Worm (Caenorhabditis elegans) whole organism, L4 larva: Measurements from ENCODE around the gene wdr-60.
A peak's percentile ranks its signal among the peaks of the same experiment; 100 is the strongest.

Experiments used
- F37D6.2 ChIP-seq: sonication (generic microtip); optimal IDR thresholded peaks from 2 replicates; lab custom pipeline; 2016; ENCODE audit warnings: mild to moderate bottlenecking, missing genetic modification characterization, missing compliant biosample characterization
- F49E8.2 ChIP-seq: sonication (generic microtip); optimal IDR thresholded peaks from 2 replicates; lab custom pipeline; 2016; ENCODE audit warnings: missing compliant biosample characterization, mild to moderate bottlenecking, missing genetic modification characterization, borderline replicate concordance
- aha-1 ChIP-seq: fragments of 150-350 bp; peaks from one replicate; lab custom pipeline; 2014; ENCODE audit warnings: missing biosample characterization, missing genetic modification characterization
- aly-2 ChIP-seq: sonication (generic microtip); optimal IDR thresholded peaks from 2 replicates; lab custom pipeline; 2018; ENCODE audit warnings: missing biosample characterization, missing genetic modification characterization
- arid-1 ChIP-seq: fragments of 200-800 bp; sonication (Bioruptor generic); conservative IDR thresholded peaks from 2 replicates; pipeline ENCODE4 v1.3.6; 2022; ENCODE audit warnings: missing genetic modification reagents, missing genetic modification characterization, missing compliant biosample characterization
- ceh-20 ChIP-seq: fragments of 200-800 bp; sonication (Bioruptor generic); IDR thresholded peaks from 2 replicates; pipeline ENCODE4 v1.3.6; 2022; ENCODE audit warnings: missing genetic modification reagents, missing genetic modification characterization, missing compliant biosample characterization
- ceh-82 ChIP-seq: sonication (generic microtip); optimal IDR thresholded peaks from 2 replicates; lab custom pipeline; 2017; ENCODE audit warnings: missing biosample characterization, missing genetic modification characterization
- ctbp-1 ChIP-seq: fragments of 200-800 bp; sonication (Bioruptor generic); IDR thresholded peaks from 2 replicates; pipeline ENCODE4 v1.3.6; 2022; ENCODE audit warnings: missing genetic modification reagents, missing genetic modification characterization, missing compliant biosample characterization
- daf-16 ChIP-seq, 3 experiments: sonication (generic microtip); optimal IDR thresholded peaks; 2 replicates each; lab custom pipeline; 2016 to 2017; ENCODE audit warnings: missing genetic modification characterization in 3 of 3, missing genetic modification reagents in 3 of 3, mild to moderate bottlenecking in 2 of 3, missing compliant biosample characterization in 2 of 3, missing biosample characterization in 1 of 3, moderate library complexity in 1 of 3
- daf-19 ChIP-seq: fragments of 200-800 bp; sonication (Bioruptor generic); conservative IDR thresholded peaks from 2 replicates; pipeline ENCODE4 v1.3.6; 2022; ENCODE audit warnings: missing genetic modification characterization, missing compliant biosample characterization
- dve-1 ChIP-seq: sonication (generic microtip); optimal IDR thresholded peaks from 2 replicates; lab custom pipeline; 2017; ENCODE audit warnings: antibody characterized with exemption, mild to moderate bottlenecking, missing genetic modification characterization, missing compliant biosample characterization; ENCODE audit not compliant: insufficient read depth
- egl-43 ChIP-seq: fragments of 200-800 bp; sonication (Bioruptor generic); IDR thresholded peaks from 2 replicates; pipeline ENCODE4 v1.3.6; 2022; ENCODE audit warnings: missing genetic modification reagents, missing genetic modification characterization, missing compliant biosample characterization
- fkh-10 ChIP-seq: fragments of 150-350 bp; optimal IDR thresholded peaks from 2 replicates; lab custom pipeline; 2014; ENCODE audit warnings: missing biosample characterization, missing genetic modification reagents, missing genetic modification characterization
- gei-8 ChIP-seq: fragments of 200-800 bp; sonication (Bioruptor generic); optimal IDR thresholded peaks from 2 replicates; lab custom pipeline; 2018; ENCODE audit warnings: mild to moderate bottlenecking, missing genetic modification characterization, missing compliant biosample characterization
- hif-1 ChIP-seq, 2 experiments: sonication (generic microtip); optimal IDR thresholded peaks; 2 replicates each; lab custom pipeline; 2016 to 2017; ENCODE audit warnings: missing compliant biosample characterization in 2 of 2, missing genetic modification characterization in 2 of 2, missing genetic modification reagents in 2 of 2, missing genotype in 2 of 2, mild to moderate bottlenecking in 1 of 2
- hlh-11 ChIP-seq: fragments of 200-800 bp; sonication (Bioruptor generic); optimal IDR thresholded peaks from 2 replicates; lab custom pipeline; 2018; ENCODE audit warnings: mild to moderate bottlenecking, missing genetic modification characterization, missing compliant biosample characterization
- hlh-30 ChIP-seq: sonication (generic microtip); optimal IDR thresholded peaks from 2 replicates; lab custom pipeline; 2017; ENCODE audit warnings: antibody characterized with exemption, mild to moderate bottlenecking, missing genetic modification characterization, missing compliant biosample characterization; ENCODE audit not compliant: insufficient read depth
- hmg-1.1 ChIP-seq: fragments of 200-800 bp; sonication (Bioruptor generic); IDR thresholded peaks from 2 replicates; pipeline ENCODE4 v1.3.6; 2022; ENCODE audit warnings: missing genetic modification reagents, missing genetic modification characterization, missing compliant biosample characterization
- lin-1 ChIP-seq: fragments of 200-800 bp; sonication (Bioruptor generic); IDR thresholded peaks from 2 replicates; pipeline ENCODE4 v1.3.6; 2022; ENCODE audit warnings: missing genetic modification reagents, missing genetic modification characterization, missing compliant biosample characterization
- lin-13 ChIP-seq: fragments of 150-350 bp; optimal IDR thresholded peaks from 2 replicates; lab custom pipeline; 2014; ENCODE audit warnings: missing biosample characterization, missing genetic modification reagents, missing genetic modification characterization
- lin-29 ChIP-seq: fragments of 200-800 bp; sonication (Bioruptor generic); IDR thresholded peaks from 2 replicates; pipeline ENCODE4 v1.3.6; 2022; ENCODE audit warnings: missing genetic modification reagents, missing genetic modification characterization, missing compliant biosample characterization
- lin-38 ChIP-seq: fragments of 200-800 bp; sonication (Bioruptor generic); IDR thresholded peaks from 2 replicates; pipeline ENCODE4 v1.3.6; 2022; ENCODE audit warnings: missing genetic modification reagents, missing genetic modification characterization, missing compliant biosample characterization
- lsy-2 ChIP-seq, 2 experiments: fragments of 150-350 bp in 1 of 2; sonication (generic microtip) in 1 of 2; optimal IDR thresholded peaks; 2 replicates each; lab custom pipeline; 2014 to 2017; ENCODE audit warnings: missing biosample characterization in 2 of 2, missing genetic modification characterization in 2 of 2
- madf-9 ChIP-seq: fragments of 200-800 bp; sonication (Bioruptor generic); conservative IDR thresholded peaks from 2 replicates; pipeline ENCODE4 v1.3.6; 2022; ENCODE audit warnings: missing genetic modification reagents, missing genetic modification characterization, missing compliant biosample characterization
- mdl-1 ChIP-seq, 2 experiments: fragments of 150-350 bp in 1 of 2; sonication (generic microtip) in 1 of 2; optimal IDR thresholded peaks; 2 replicates each; lab custom pipeline; 2014 to 2017; ENCODE audit warnings: missing biosample characterization in 2 of 2, missing genetic modification characterization in 2 of 2
- mdt-29 ChIP-seq: fragments of 200-800 bp; sonication (Bioruptor generic); IDR thresholded peaks from 2 replicates; pipeline ENCODE4 v1.3.6; 2022; ENCODE audit warnings: missing genetic modification reagents, missing genetic modification characterization, missing compliant biosample characterization
- mep-1 ChIP-seq: fragments of 150-350 bp; sonication (generic microtip); optimal IDR thresholded peaks from 3 replicates; lab custom pipeline; 2014; ENCODE audit warnings: missing biosample characterization, missing genetic modification characterization
- mes-2 ChIP-seq: sonication (generic microtip); optimal IDR thresholded peaks from 2 replicates; lab custom pipeline; 2016; ENCODE audit warnings: missing genotype, mild to moderate bottlenecking, missing genetic modification characterization, missing compliant biosample characterization; ENCODE audit not compliant: poor library complexity, severe bottlenecking
- mxl-3 ChIP-seq: fragments of 200-800 bp; sonication (Bioruptor generic); optimal IDR thresholded peaks from 2 replicates; lab custom pipeline; 2018; ENCODE audit warnings: mild to moderate bottlenecking, missing genetic modification characterization, missing compliant biosample characterization
- nhr-25 ChIP-seq: sonication (generic microtip); optimal IDR thresholded peaks from 2 replicates; lab custom pipeline; 2017; ENCODE audit warnings: missing genetic modification characterization, mild to moderate bottlenecking, missing compliant biosample characterization, antibody characterized with exemption, moderate library complexity, borderline replicate concordance; ENCODE audit not compliant: insufficient read depth
- nhr-41 ChIP-seq: fragments of 200-800 bp; sonication (Bioruptor generic); IDR thresholded peaks from 2 replicates; pipeline ENCODE4 v1.3.6; 2022; ENCODE audit warnings: missing genetic modification reagents, missing genetic modification characterization, missing compliant biosample characterization
- nhr-77 ChIP-seq: fragments of 150-350 bp; optimal IDR thresholded peaks from 2 replicates; lab custom pipeline; 2014; ENCODE audit warnings: missing biosample characterization, missing genetic modification characterization
- pqm-1 ChIP-seq: sonication (generic microtip); optimal IDR thresholded peaks from 2 replicates; lab custom pipeline; 2017; ENCODE audit warnings: missing biosample characterization, missing genetic modification characterization
- rbr-2 ChIP-seq: sonication (generic microtip); optimal IDR thresholded peaks from 2 replicates; lab custom pipeline; 2016; ENCODE audit warnings: missing genotype, missing genetic modification characterization, missing compliant biosample characterization
- saeg-2 ChIP-seq: fragments of 200-800 bp; sonication (Bioruptor generic); IDR thresholded peaks from 2 replicates; pipeline ENCODE4 v1.3.6; 2022; ENCODE audit warnings: missing genetic modification reagents, missing genetic modification characterization, missing compliant biosample characterization
- set-16 ChIP-seq: fragments of 200-800 bp; sonication (Bioruptor generic); IDR thresholded peaks from 2 replicates; pipeline ENCODE4 v1.3.6; 2022; ENCODE audit warnings: missing genetic modification reagents, missing genetic modification characterization, missing compliant biosample characterization
- snpc-1.2 ChIP-seq: fragments of 200-800 bp; sonication (Bioruptor generic); IDR thresholded peaks from 2 replicates; pipeline ENCODE4 v1.3.6; 2022; ENCODE audit warnings: missing genetic modification reagents, missing genetic modification characterization, missing compliant biosample characterization
- tra-1 ChIP-seq: fragments of 200-800 bp; sonication (Bioruptor generic); IDR thresholded peaks from 2 replicates; pipeline ENCODE4 v1.3.6; 2022; ENCODE audit warnings: missing genetic modification reagents, missing genetic modification characterization, missing compliant biosample characterization
- unc-62 ChIP-seq, 3 experiments: fragments of 150-350 bp in 1 of 3; sonication (generic microtip); optimal IDR thresholded peaks in 2 of 3; peaks in 1 of 3; 1 replicate in 1 of 3; 2 replicates in 2 of 3; lab custom pipeline; 2014 to 2017; ENCODE audit warnings: missing biosample characterization in 3 of 3, missing genetic modification characterization in 3 of 3, missing genetic modification reagents in 3 of 3, missing genotype in 1 of 3
- vab-7 ChIP-seq: fragments of 200-800 bp; sonication (Bioruptor generic); IDR thresholded peaks from 2 replicates; pipeline ENCODE4 v1.3.6; 2022; ENCODE audit warnings: missing genetic modification reagents, missing genetic modification characterization, missing compliant biosample characterization
- zfp-2 ChIP-seq: sonication (generic microtip); optimal IDR thresholded peaks from 2 replicates; lab custom pipeline; 2016; ENCODE audit warnings: mild to moderate bottlenecking, missing genetic modification characterization, missing compliant biosample characterization
- zip-11 ChIP-seq: fragments of 200-800 bp; sonication (Bioruptor generic); IDR thresholded peaks from 2 replicates; pipeline ENCODE4 v1.3.6; 2022; ENCODE audit warnings: missing genetic modification characterization, missing compliant biosample characterization
- zip-2 ChIP-seq: fragments of 150-350 bp; optimal IDR thresholded peaks from 2 replicates; lab custom pipeline; 2014; ENCODE audit warnings: missing biosample characterization, missing genetic modification characterization

Gene wdr-60

ce11 chrIII:4950345-4950744 is 36.7 kb upstream of the wdr-60 start:
- TF ChIP-seq mdt-29 (GFP tag; lab: Robert Waterston, UW) (no peak), hif-1 (tag; optimal IDR thresholded peaks at IDR 0.05; lab: Kevin White, UChicago) (peak in 1 of 2 experiments; percentile 62), ceh-82 (tag; lab: Kevin White, UChicago) (no peak), F37D6.2 (peak; percentile 7), dve-1 (tag; lab: Kevin White, UChicago) (peak; percentile 13), madf-9 (GFP tag; lab: Robert Waterston, UW) (peak; percentile 64), lin-13 (GFP tag; lab: Kevin White, UChicago) (no peak), ctbp-1 (GFP tag; lab: Robert Waterston, UW) (0 out of 2 replicates have a peak, but pooled peaks have one; percentile 25), egl-43 (GFP tag; lab: Robert Waterston, UW) (peak; percentile 56; the same call in 1 of the 2 replicates), mes-2 (peak; percentile 25), lin-38 (GFP tag; lab: Robert Waterston, UW) (0 out of 2 replicates have a peak, but pooled peaks have one; percentile 26), hlh-11 (tag; lab: Kevin White, UChicago) (peak; percentile 58), hlh-30 (tag; lab: Kevin White, UChicago) (peak; percentile 97), zfp-2 (tag; lab: Kevin White, UChicago) (no peak), snpc-1.2 (GFP tag; lab: Robert Waterston, UW) (no peak), mdl-1 (tag; optimal IDR thresholded peaks at IDR 0.05; lab: Kevin White, UChicago) (peak; percentile 59 to 86), mep-1 (tag; lab: Kevin White, UChicago) (peak; percentile 55), rbr-2 (peak; percentile 63), hmg-1.1 (GFP tag; lab: Robert Waterston, UW) (peak; percentile 68), fkh-10 (peak; percentile 23), tra-1 (GFP tag; lab: Robert Waterston, UW) (peak; percentile 54; the same call in 1 of the 2 replicates), nhr-41 (GFP tag; lab: Robert Waterston, UW) (no peak), unc-62 (GFP tag; optimal IDR thresholded peaks at IDR 0.05 in 1 of 2; lab: Kevin White, UChicago) (peak in 1 of 2 experiments; percentile 83), unc-62 (tag; optimal IDR thresholded peaks at IDR 0.05; lab: Kevin White, UChicago) (no peak), aly-2 (tag; lab: Kevin White, UChicago) (no peak), set-16 (GFP tag; lab: Robert Waterston, UW) (peak; percentile 67), lsy-2 (tag; optimal IDR thresholded peaks at IDR 0.05; lab: Kevin White, UChicago) (peak in 1 of 2 experiments; percentile 43)

ce11 chrIII:4951210-4951609 is 35.8 kb upstream of the wdr-60 start:
- TF ChIP-seq aha-1 (tag; lab: Kevin White, UChicago): peak; percentile 66
- TF ChIP-seq arid-1 (GFP tag; lab: Robert Waterston, UW): no peak
- peak in 1 of 2 experiments; percentile 67 for TF ChIP-seq daf-16 (GFP tag; optimal IDR thresholded peaks at IDR 0.05; lab: Kevin White, UChicago)
- peak; percentile 12 for TF ChIP-seq daf-16 (tag; optimal IDR thresholded peaks at IDR 0.05; lab: Kevin White, UChicago)
- no peak for TF ChIP-seq ceh-20
- TF ChIP-seq zip-11 (GFP tag; lab: Robert Waterston, UW): no peak
- no peak for TF ChIP-seq unc-62 (GFP tag; optimal IDR thresholded peaks at IDR 0.05 in 1 of 2; lab: Kevin White, UChicago)
- no peak for TF ChIP-seq unc-62 (tag; optimal IDR thresholded peaks at IDR 0.05; lab: Kevin White, UChicago)
- TF ChIP-seq set-16 (GFP tag; lab: Robert Waterston, UW): peak; percentile 92
- TF ChIP-seq hlh-11 (tag; lab: Kevin White, UChicago): peak; percentile 26
- no peak for TF ChIP-seq vab-7 (GFP tag; lab: Robert Waterston, UW)
- TF ChIP-seq zip-2 (tag; lab: Kevin White, UChicago): no peak
- TF ChIP-seq egl-43 (GFP tag; lab: Robert Waterston, UW): 0 out of 2 replicates have a peak, but pooled peaks have one; percentile 23
- no peak for TF ChIP-seq nhr-25 (tag; lab: Kevin White, UChicago)

- no peak for TF ChIP-seq ceh-20
- no peak for TF ChIP-seq pqm-1 (tag; lab: Kevin White, UChicago)
- TF ChIP-seq daf-19 (GFP tag; lab: Robert Waterston, UW): no peak
- no peak for TF ChIP-seq mxl-3
- no peak for TF ChIP-seq fkh-10
- TF ChIP-seq saeg-2 (GFP tag; lab: Robert Waterston, UW): no peak
- no peak for TF ChIP-seq lin-1 (GFP tag; lab: Robert Waterston, UW)
- no peak for TF ChIP-seq nhr-77 (tag; lab: Kevin White, UChicago)
- no peak for TF ChIP-seq lin-29 (GFP tag; lab: Robert Waterston, UW)
- TF ChIP-seq nhr-41 (GFP tag; lab: Robert Waterston, UW): no peak
- TF ChIP-seq F49E8.2: no peak
- TF ChIP-seq gei-8 (GFP tag; lab: Kevin White, UChicago): no peak
Observed at ce11 chrIII:4951824-4952223, 35.2 kb upstream of the wdr-60 start, which contains the start of gene flh-2. Gene flh-2 (plus strand): TSS chrIII:4952124.
